Fruit fly (Drosophila melanogaster) whole organism, adult: Measurements from ENCODE around the gene CG43135.

ENCODE experiments used
- CG11617 ChIP-seq: fragments of 200-800 bp; sonication (Bioruptor generic); optimal IDR thresholded peaks from 2 replicates; lab custom pipeline; 2017; ENCODE audit warnings: mild to moderate bottlenecking, missing biosample characterization, missing genetic modification reagents, missing genetic modification characterization
- CG12768 ChIP-seq: fragments of 200-800 bp; sonication (Bioruptor generic); optimal IDR thresholded peaks from 2 replicates; lab custom pipeline; 2017; ENCODE audit warnings: missing biosample characterization, missing genetic modification characterization, mild to moderate bottlenecking, moderate library complexity, missing genetic modification reagents
- CG1620 ChIP-seq: fragments of 200-800 bp; sonication (Bioruptor generic); optimal IDR thresholded peaks from 2 replicates; lab custom pipeline; 2016; ENCODE audit warnings: missing biosample characterization, missing genetic modification characterization
- CG33017 ChIP-seq: fragments of 200-800 bp; sonication (Bioruptor generic); optimal IDR thresholded peaks from 2 replicates; lab custom pipeline; 2018; ENCODE audit warnings: missing biosample characterization, mild to moderate bottlenecking, missing genetic modification characterization, moderate library complexity
- CG5204 ChIP-seq: fragments of 200-800 bp; sonication (Bioruptor generic); optimal IDR thresholded peaks from 2 replicates; lab custom pipeline; 2016; ENCODE audit warnings: missing biosample characterization, missing genetic modification characterization
- CG7045 ChIP-seq: fragments of 200-800 bp; sonication (Bioruptor generic); optimal IDR thresholded peaks from 2 replicates; lab custom pipeline; 2017; ENCODE audit warnings: missing biosample characterization, mild to moderate bottlenecking, missing genetic modification characterization
- Clk ChIP-seq: fragments of 200-800 bp; sonication (Bioruptor generic); optimal IDR thresholded peaks from 2 replicates; lab custom pipeline; 2017; ENCODE audit warnings: missing biosample characterization, missing genetic modification characterization
- Hr96 ChIP-seq: fragments of 200-800 bp; sonication (Bioruptor generic); optimal IDR thresholded peaks from 2 replicates; lab custom pipeline; 2016; ENCODE audit warnings: missing biosample characterization, missing genetic modification characterization
- bab1 ChIP-seq: fragments of 200-800 bp; sonication (Bioruptor generic); optimal IDR thresholded peaks from 3 replicates; lab custom pipeline; 2019; ENCODE audit warnings: missing biosample characterization, mild to moderate bottlenecking, missing genetic modification characterization, moderate library complexity
- cic ChIP-seq: fragments of 200-800 bp; sonication (Bioruptor generic); optimal IDR thresholded peaks from 2 replicates; lab custom pipeline; 2017; ENCODE audit warnings: missing biosample characterization, mild to moderate bottlenecking, missing genetic modification characterization, moderate library complexity
- cnc ChIP-seq, 2 experiments: fragments of >200 bp; optimal IDR thresholded peaks; 2 replicates each; lab custom pipeline; 2017
- ovo ChIP-seq: fragments of 200-800 bp; sonication (Bioruptor generic); optimal IDR thresholded peaks from 2 replicates; lab custom pipeline; 2016; ENCODE audit warnings: missing biosample characterization, missing genetic modification characterization
- tj ChIP-seq: fragments of 200-800 bp; sonication (Bioruptor generic); optimal IDR thresholded peaks from 3 replicates; lab custom pipeline; 2017; ENCODE audit warnings: missing biosample characterization, mild to moderate bottlenecking, missing genetic modification characterization, moderate library complexity
- toe ChIP-seq: fragments of 200-800 bp; sonication (Bioruptor generic); optimal IDR thresholded peaks from 2 replicates; lab custom pipeline; 2016; ENCODE audit warnings: missing biosample characterization, missing genetic modification characterization

DNA sequence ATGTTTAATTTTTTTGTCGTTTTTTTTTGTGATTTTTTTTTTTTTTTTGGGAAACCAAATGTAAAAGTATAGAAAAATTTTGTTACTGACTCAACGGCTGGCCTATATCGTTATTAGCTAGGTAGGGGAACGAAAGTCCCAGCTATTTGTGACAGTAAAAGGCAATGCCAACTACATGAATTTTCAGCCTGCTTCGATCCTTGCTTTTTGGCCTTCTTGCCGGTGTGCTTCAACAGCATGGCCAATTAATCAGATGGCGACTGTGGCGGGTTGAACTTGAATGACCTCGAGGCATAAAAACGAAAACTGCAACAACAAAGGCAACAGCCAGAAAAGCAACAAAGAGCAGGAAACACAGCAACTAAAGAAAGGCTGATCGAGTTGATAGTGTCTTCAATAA is 29.7 kb downstream of the CG43135 start, which contains the start of gene CG15578:
- TF ChIP-seq CG5204 (GFP tag; lab: Kevin White, UChicago) (no peak), CG11617 (GFP tag; lab: Kevin White, UChicago) (no peak), Clk (GFP tag; lab: Kevin White, UChicago) (no peak), CG12768 (no peak), toe (GFP tag; lab: Kevin White, UChicago) (no peak), CG1620 (GFP tag; lab: Kevin White, UChicago) (no peak), tj (GFP tag; lab: Kevin White, UChicago) (no peak), CG7045 (GFP tag; lab: Kevin White, UChicago) (no peak), cnc (optimal IDR thresholded peaks at IDR 0.05; lab: Kevin White, UChicago) (no peak), CG33017 (tag; lab: Kevin White, UChicago) (no peak), ovo (GFP tag; lab: Kevin White, UChicago) (no peak), bab1 (GFP tag; lab: Kevin White, UChicago) (no peak), Hr96 (GFP tag; lab: Kevin White, UChicago) (no peak), cic (GFP tag; lab: Kevin White, UChicago) (no peak)
